Fruit fly (Drosophila melanogaster) whole organism, embryonic: ENCODE data around the gene CheA75a.
A peak's percentile ranks its signal among the peaks of the same experiment; 100 is the strongest.

Experiments used
- Atf-2 ChIP-seq: fragments of 200-800 bp; sonication (Bioruptor generic); optimal IDR thresholded peaks from 2 replicates; lab custom pipeline; 2016; ENCODE audit warnings: missing biosample characterization, missing genetic modification characterization
- Atf3 ChIP-seq: fragments of 200-800 bp; sonication (Bioruptor generic); optimal IDR thresholded peaks from 3 replicates; lab custom pipeline; 2016; ENCODE audit warnings: missing biosample characterization, missing genetic modification characterization
- B-H2 ChIP-seq: fragments of 200-800 bp; sonication (Bioruptor generic); optimal IDR thresholded peaks from 2 replicates; lab custom pipeline; 2018; ENCODE audit warnings: missing biosample characterization, mild to moderate bottlenecking, missing genetic modification characterization
- BEAF-32 ChIP-seq: fragments of 200-800 bp; sonication (Bioruptor generic); optimal IDR thresholded peaks from 3 replicates; lab custom pipeline; 2017; ENCODE audit warnings: missing biosample characterization, missing genetic modification characterization, mild to moderate bottlenecking, moderate library complexity, missing genetic modification reagents
- CG10274 ChIP-seq: fragments of 200-800 bp; sonication (Bioruptor generic); optimal IDR thresholded peaks from 3 replicates; lab custom pipeline; 2017; ENCODE audit warnings: missing biosample characterization, mild to moderate bottlenecking, missing genetic modification characterization
- CG10979 ChIP-seq: fragments of 200-800 bp; sonication (Bioruptor generic); optimal IDR thresholded peaks from 2 replicates; lab custom pipeline; 2018; ENCODE audit warnings: missing biosample characterization, mild to moderate bottlenecking, missing genetic modification characterization, moderate library complexity
- CG12104 ChIP-seq: fragments of 200-800 bp; sonication (Bioruptor generic); optimal IDR thresholded peaks from 3 replicates; lab custom pipeline; 2016; ENCODE audit warnings: missing biosample characterization, missing genetic modification characterization
- CG12236 ChIP-seq: fragments of 200-800 bp; sonication (Bioruptor generic); optimal IDR thresholded peaks from 2 replicates; lab custom pipeline; 2016; ENCODE audit warnings: missing biosample characterization, missing genetic modification characterization
- CG13296 ChIP-seq: fragments of 200-800 bp; sonication (Bioruptor generic); optimal IDR thresholded peaks from 3 replicates; lab custom pipeline; 2018; ENCODE audit warnings: missing biosample characterization, mild to moderate bottlenecking, missing genetic modification characterization
- CG13775 ChIP-seq: fragments of 200-800 bp; sonication (Bioruptor generic); optimal IDR thresholded peaks from 3 replicates; lab custom pipeline; 2017; ENCODE audit warnings: missing biosample characterization, mild to moderate bottlenecking, missing genetic modification characterization
- CG14860 ChIP-seq: fragments of 200-800 bp; sonication (Bioruptor generic); IDR thresholded peaks from 3 replicates; pipeline ENCODE4 v1.3.6; 2022; ENCODE audit warnings: missing biosample characterization, missing genetic modification characterization; ENCODE audit not compliant: partially characterized antibody
- CG15696 ChIP-seq: fragments of 200-800 bp; sonication (Bioruptor generic); optimal IDR thresholded peaks from 2 replicates; lab custom pipeline; 2019; ENCODE audit warnings: missing biosample characterization, mild to moderate bottlenecking, missing genetic modification characterization, moderate library complexity
- CG16815 ChIP-seq: fragments of 200-800 bp; sonication (Bioruptor generic); optimal IDR thresholded peaks from 3 replicates; lab custom pipeline; 2017; ENCODE audit warnings: missing biosample characterization, mild to moderate bottlenecking, missing genetic modification characterization
- CG17385 ChIP-seq: fragments of 200-800 bp; sonication (Bioruptor generic); optimal IDR thresholded peaks from 3 replicates; lab custom pipeline; 2018; ENCODE audit warnings: missing biosample characterization, mild to moderate bottlenecking, missing genetic modification characterization
- CG18599 ChIP-seq: fragments of 200-800 bp; sonication (Bioruptor generic); optimal IDR thresholded peaks from 3 replicates; lab custom pipeline; 2017; ENCODE audit warnings: missing biosample characterization, missing genetic modification characterization, mild to moderate bottlenecking, moderate library complexity, missing genetic modification reagents
- CG2199 ChIP-seq: fragments of 200-800 bp; sonication (Bioruptor generic); IDR thresholded peaks from 3 replicates; pipeline ENCODE4 v1.3.6; 2022; ENCODE audit warnings: missing biosample characterization, missing genetic modification characterization
- CG2712 ChIP-seq: fragments of 200-800 bp; optimal IDR thresholded peaks from 3 replicates; lab custom pipeline; 2019; ENCODE audit warnings: missing biosample characterization, mild to moderate bottlenecking, missing genetic modification characterization, moderate library complexity
- CG30431 ChIP-seq: fragments of 200-800 bp; sonication (Bioruptor generic); optimal IDR thresholded peaks from 2 replicates; lab custom pipeline; 2017; ENCODE audit warnings: missing biosample characterization, missing genetic modification characterization
- CG34422 ChIP-seq: fragments of 200-800 bp; sonication (Bioruptor generic); IDR thresholded peaks from 3 replicates; pipeline ENCODE4 v1.3.6; 2022; ENCODE audit warnings: missing biosample characterization, missing genetic modification characterization
- CG4617 ChIP-seq: fragments of 200-800 bp; sonication (Bioruptor generic); optimal IDR thresholded peaks from 3 replicates; lab custom pipeline; 2016; ENCODE audit warnings: missing biosample characterization, missing genetic modification characterization, borderline replicate concordance
- CG5180 ChIP-seq: fragments of 200-800 bp; sonication (Bioruptor generic); optimal IDR thresholded peaks from 3 replicates; lab custom pipeline; 2017; ENCODE audit warnings: missing biosample characterization, missing genetic modification characterization, mild to moderate bottlenecking, moderate library complexity, missing genetic modification reagents
- CG6272 ChIP-seq: fragments of 200-800 bp; sonication (Bioruptor generic); IDR thresholded peaks from 2 replicates; pipeline ENCODE4 v1.3.6; 2022; ENCODE audit warnings: missing biosample characterization, missing genetic modification characterization
- CG7745 ChIP-seq: fragments of 200-800 bp; sonication (Bioruptor generic); optimal IDR thresholded peaks from 2 replicates; lab custom pipeline; 2018; ENCODE audit warnings: missing biosample characterization, mild to moderate bottlenecking, missing genetic modification characterization, moderate library complexity
- CG8290 ChIP-seq, 3 experiments: fragments of 200-800 bp; sonication (Bioruptor generic); optimal IDR thresholded peaks; 2 replicates each; lab custom pipeline; 2016 to 2019; ENCODE audit warnings: missing biosample characterization in 3 of 3, missing genetic modification characterization in 3 of 3, mild to moderate bottlenecking in 2 of 3, moderate library complexity in 1 of 3
- CG8478 ChIP-seq: fragments of >200 bp; optimal IDR thresholded peaks from 2 replicates; lab custom pipeline; 2018
- CG8924 ChIP-seq: fragments of 200-800 bp; optimal IDR thresholded peaks from 3 replicates; lab custom pipeline; 2019; ENCODE audit warnings: missing biosample characterization, mild to moderate bottlenecking, missing genetic modification characterization, moderate library complexity
- CG9797 ChIP-seq: fragments of 200-800 bp; sonication (Bioruptor generic); optimal IDR thresholded peaks from 3 replicates; lab custom pipeline; 2018; ENCODE audit warnings: missing biosample characterization, mild to moderate bottlenecking, missing genetic modification characterization
- CkIIα-i1 ChIP-seq: fragments of 200-800 bp; sonication (Bioruptor generic); IDR thresholded peaks from 2 replicates; pipeline ENCODE4 v1.3.6; 2022; ENCODE audit warnings: missing biosample characterization, missing genetic modification characterization
- D ChIP-seq, 2 experiments: fragments of 200-800 bp in 1 of 2; fragments of >200 bp in 1 of 2; sonication (Bioruptor generic) in 1 of 2; optimal IDR thresholded peaks; 2 replicates in 1 of 2; 3 replicates in 1 of 2; lab custom pipeline; 2017; ENCODE audit warnings: mild to moderate bottlenecking in 1 of 2, missing biosample characterization in 1 of 2, missing genetic modification characterization in 1 of 2, missing genetic modification reagents in 1 of 2
- D19B ChIP-seq: fragments of 200-800 bp; sonication (Bioruptor generic); optimal IDR thresholded peaks from 2 replicates; lab custom pipeline; 2017; ENCODE audit warnings: missing biosample characterization, mild to moderate bottlenecking, missing genetic modification characterization
- Doc2 ChIP-seq: fragments of 200-800 bp; sonication (Bioruptor generic); IDR thresholded peaks from 2 replicates; pipeline ENCODE4 v1.3.6; 2022; ENCODE audit warnings: missing biosample characterization, missing genetic modification characterization
- Dref ChIP-seq: fragments of 200-800 bp; sonication (Bioruptor generic); IDR thresholded peaks from 2 replicates; pipeline ENCODE4 v1.3.6; 2022; ENCODE audit warnings: missing biosample characterization, missing genetic modification characterization
- HmgD ChIP-seq: fragments of 200-800 bp; sonication (Bioruptor generic); optimal IDR thresholded peaks from 3 replicates; lab custom pipeline; 2016; ENCODE audit warnings: missing biosample characterization, missing genetic modification characterization
- Hr39 ChIP-seq: fragments of >200 bp; optimal IDR thresholded peaks from 2 replicates; lab custom pipeline; 2017
- Nf-YB ChIP-seq: fragments of 200-800 bp; sonication (Bioruptor generic); optimal IDR thresholded peaks from 3 replicates; lab custom pipeline; 2019; ENCODE audit warnings: missing biosample characterization, mild to moderate bottlenecking, missing genetic modification characterization, moderate library complexity
- Six4 ChIP-seq: fragments of 200-800 bp; sonication (Bioruptor generic); optimal IDR thresholded peaks from 2 replicates; lab custom pipeline; 2016; ENCODE audit warnings: missing biosample characterization, missing genetic modification characterization
- Usf ChIP-seq: fragments of 200-800 bp; sonication (Bioruptor generic); optimal IDR thresholded peaks from 2 replicates; lab custom pipeline; 2017; ENCODE audit warnings: missing genotype, missing biosample characterization, missing genetic modification characterization
- dimm ChIP-seq: fragments of 200-800 bp; sonication (Bioruptor generic); IDR thresholded peaks from 2 replicates; pipeline ENCODE4 v1.3.6; 2022; ENCODE audit warnings: missing biosample characterization, missing genetic modification characterization
- grau ChIP-seq: fragments of 200-800 bp; optimal IDR thresholded peaks from 3 replicates; lab custom pipeline; 2019; ENCODE audit warnings: missing biosample characterization, mild to moderate bottlenecking, missing genetic modification characterization, moderate library complexity
- gsb ChIP-seq: fragments of 200-800 bp; sonication (Bioruptor generic); IDR thresholded peaks from 2 replicates; pipeline ENCODE4 v1.3.6; 2022; ENCODE audit warnings: missing biosample characterization, missing genetic modification characterization
- nom ChIP-seq: fragments of 200-800 bp; sonication (Bioruptor generic); optimal IDR thresholded peaks from 2 replicates; lab custom pipeline; 2017; ENCODE audit warnings: missing biosample characterization, missing genetic modification characterization, mild to moderate bottlenecking, moderate library complexity, missing genetic modification reagents
- pita ChIP-seq: fragments of 200-800 bp; sonication (Bioruptor generic); optimal IDR thresholded peaks from 2 replicates; lab custom pipeline; 2017; ENCODE audit warnings: missing biosample characterization, mild to moderate bottlenecking, missing genetic modification characterization
- pum ChIP-seq: fragments of 200-800 bp; sonication (Bioruptor generic); optimal IDR thresholded peaks from 2 replicates; lab custom pipeline; 2016; ENCODE audit warnings: missing biosample characterization, missing genetic modification characterization
- sim ChIP-seq: fragments of 200-800 bp; sonication (Bioruptor generic); IDR thresholded peaks from 2 replicates; pipeline ENCODE4 v1.3.6; 2022; ENCODE audit warnings: missing biosample characterization, missing genetic modification characterization
- so ChIP-seq: fragments of 200-800 bp; sonication (Bioruptor generic); IDR thresholded peaks from 3 replicates; pipeline ENCODE4 v1.3.6; 2022; ENCODE audit warnings: missing biosample characterization, missing genetic modification characterization
- ssp ChIP-seq: fragments of 200-800 bp; sonication (Bioruptor generic); IDR thresholded peaks from 2 replicates; pipeline ENCODE4 v1.3.6; 2022; ENCODE audit warnings: missing biosample characterization, missing genetic modification characterization
- tgo ChIP-seq: fragments of 200-800 bp; sonication (Bioruptor generic); IDR thresholded peaks from 3 replicates; pipeline ENCODE4 v1.3.6; 2022; ENCODE audit warnings: missing biosample characterization, missing genetic modification characterization
- vnd ChIP-seq: fragments of 200-800 bp; sonication (Bioruptor generic); IDR thresholded peaks from 3 replicates; pipeline ENCODE4 v1.3.6; 2022; ENCODE audit warnings: missing biosample characterization, missing genetic modification characterization; ENCODE audit not compliant: partially characterized antibody

The CheA75a gene

DNA sequence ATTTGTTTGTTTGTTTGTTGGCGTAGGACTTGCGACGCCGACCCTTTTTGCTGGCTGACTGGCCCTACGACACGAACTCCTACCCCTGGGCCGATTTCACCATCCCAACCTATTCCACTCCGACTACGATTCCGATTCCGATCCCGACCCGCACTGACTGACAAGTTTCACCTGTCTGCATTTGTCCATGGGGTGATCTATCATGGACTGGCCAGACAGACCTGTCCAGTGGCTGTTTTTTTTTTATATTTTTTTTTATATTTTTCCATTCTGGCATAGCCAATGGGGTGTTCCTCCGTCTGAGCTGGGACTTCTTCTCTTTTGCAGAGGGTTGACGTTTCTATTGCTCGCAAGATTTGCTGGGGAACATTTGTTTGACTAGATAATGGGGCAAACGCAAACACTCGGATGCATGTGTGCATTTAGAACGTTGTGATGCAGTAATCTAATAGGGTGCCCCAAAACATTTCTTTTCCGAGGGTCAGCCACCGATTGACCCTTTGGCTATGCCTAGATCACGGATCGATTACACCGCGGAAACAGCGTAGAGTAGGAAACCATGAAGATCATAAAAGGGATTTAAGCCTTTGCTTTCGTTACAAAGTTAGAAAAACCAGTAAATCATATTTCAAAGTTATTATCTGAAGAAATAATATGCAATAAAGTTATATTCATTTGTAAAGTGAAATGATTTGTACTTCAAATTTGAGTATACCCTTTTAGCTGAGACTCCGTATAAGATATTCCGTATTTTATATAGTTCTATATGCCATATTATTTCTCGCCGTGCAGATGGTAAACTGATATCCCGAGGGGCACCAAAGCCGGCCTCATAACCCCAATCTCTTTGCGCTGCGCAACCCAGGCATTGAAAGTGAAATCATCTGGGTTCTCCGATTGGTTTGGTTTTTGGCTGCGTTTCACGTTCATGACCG is 26.2 kb upstream of the CheA75a start (continued):
- TF ChIP-seq Nf-YB (GFP tag; lab: Kevin White, UChicago) (peak; percentile 40), CG2712 (peak; percentile 89), CG2199 (GFP tag; lab: Robert Waterston, UW) (0 out of 3 replicates have a peak, but pooled peaks have one; percentile 8), CG6272 (GFP tag; lab: Robert Waterston, UW) (no peak), HmgD (no peak), CG10979 (tag; lab: Kevin White, UChicago) (peak; percentile 87), D19B (GFP tag; lab: Kevin White, UChicago) (no peak), Atf3 (no peak), CkIIα-i1 (GFP tag; lab: Robert Waterston, UW) (no peak), CG7745 (no peak), CG13775 (peak; percentile 53), CG14860 (GFP tag; lab: Robert Waterston, UW) (no peak), pum (GFP tag; lab: Kevin White, UChicago) (peak; percentile 45), grau (tag; lab: Kevin White, UChicago) (peak; percentile 62), gsb (GFP tag; lab: Robert Waterston, UW) (no peak), CG8478 (no peak), CG17385 (GFP tag; lab: Kevin White, UChicago) (peak; percentile 45), CG8290 (GFP tag; optimal IDR thresholded peaks at IDR 0.05; lab: Kevin White, UChicago) (peak; percentile 64), CG8290 (tag; optimal IDR thresholded peaks at IDR 0.05; lab: Kevin White, UChicago) (peak in 1 of 2 experiments; percentile 9), CG9797 (GFP tag; lab: Kevin White, UChicago) (no peak), CG15696 (tag; lab: Kevin White, UChicago) (peak; percentile 83), B-H2 (GFP tag; lab: Kevin White, UChicago) (no peak), so (GFP tag; lab: Robert Waterston, UW) (peak; percentile 62; the same call in 1 of the 3 replicates), CG8924 (tag; lab: Kevin White, UChicago) (peak; percentile 51), CG4617 (GFP tag; lab: Kevin White, UChicago) (no peak), CG16815 (GFP tag; lab: Kevin White, UChicago) (peak; percentile 63), Usf (peak; percentile 46), D (optimal IDR thresholded peaks at IDR 0.05; lab: Kevin White, UChicago) (no peak), D (GFP tag; optimal IDR thresholded peaks at IDR 0.05; lab: Kevin White, UChicago) (peak; percentile 75), dimm (GFP tag; lab: Robert Waterston, UW) (no peak), ssp (GFP tag; lab: Robert Waterston, UW) (peak; percentile 31; the same call in 1 of the 2 replicates), Hr39 (lab: Kevin White, UChicago) (no peak), Atf-2 (GFP tag; lab: Kevin White, UChicago) (peak; percentile 30), CG10274 (GFP tag; lab: Kevin White, UChicago) (no peak), Doc2 (GFP tag; lab: Robert Waterston, UW) (no peak), tgo (GFP tag; lab: Robert Waterston, UW) (peak; percentile 17; the same call in 1 of the 3 replicates), CG13296 (GFP tag; lab: Kevin White, UChicago) (no peak), nom (GFP tag; lab: Kevin White, UChicago) (no peak), vnd (no peak), CG12104 (GFP tag; lab: Kevin White, UChicago) (no peak), pita (no peak), sim (GFP tag; lab: Robert Waterston, UW) (peak; percentile 56), CG18599 (GFP tag; lab: Kevin White, UChicago) (no peak), Dref (GFP tag; lab: Robert Waterston, UW) (no peak), BEAF-32 (GFP tag; lab: Kevin White, UChicago) (no peak), CG30431 (GFP tag; lab: Kevin White, UChicago) (peak; percentile 38), Six4 (GFP tag; lab: Kevin White, UChicago) (peak; percentile 33), CG12236 (GFP tag; lab: Kevin White, UChicago) (no peak), CG34422 (no peak), CG5180 (GFP tag; lab: Kevin White, UChicago) (no peak)
